Worm (Caenorhabditis elegans): Measurements from ENCODE around the gene Y43F8B.28.

Gene Y43F8B.28

ce11 chrV:19529168-19529567 lies 44.0 kb downstream of the Y43F8B.28 start (continued):
- TF ChIP-seq php-3 (GFP tag; IDR thresholded peaks at IDR 0.05) (peak; percentile 92), nhr-6 (tag; optimal IDR thresholded peaks at IDR 0.05) (peak; percentile 50), dmd-9 (GFP tag; IDR thresholded peaks at IDR 0.05) (no peak), saeg-2 (GFP tag; IDR thresholded peaks at IDR 0.05) (peak; percentile 96), snpc-4 (tag; optimal IDR thresholded peaks at IDR 0.05) (no peak), zfp-2 (tag; optimal IDR thresholded peaks at IDR 0.05) (peak; percentile 20), ZK337.2 (GFP tag; IDR thresholded peaks at IDR 0.05) (no peak), attf-4 (tag; optimal IDR thresholded peaks at IDR 0.05) (no peak), unc-130 (GFP tag; optimal IDR thresholded peaks at IDR 0.05) (no peak), daf-19 (GFP tag; conservative IDR thresholded peaks at IDR 0.05) (peak; percentile 74; the same call in 1 of the 2 replicates), sdz-12 (GFP tag; optimal IDR thresholded peaks at IDR 0.05) (no peak), tra-1 (GFP tag; IDR thresholded peaks at IDR 0.05) (peak; percentile 93), nhr-28 (tag; optimal IDR thresholded peaks at IDR 0.05) (peak; percentile 94), T26A8.4 (GFP tag; IDR thresholded peaks at IDR 0.05) (peak; percentile 83), ztf-7 (tag; optimal IDR thresholded peaks at IDR 0.05) (peak; percentile 54), lsy-2 (tag; optimal IDR thresholded peaks at IDR 0.05) (peak; percentile 76 to 90)

DNA sequence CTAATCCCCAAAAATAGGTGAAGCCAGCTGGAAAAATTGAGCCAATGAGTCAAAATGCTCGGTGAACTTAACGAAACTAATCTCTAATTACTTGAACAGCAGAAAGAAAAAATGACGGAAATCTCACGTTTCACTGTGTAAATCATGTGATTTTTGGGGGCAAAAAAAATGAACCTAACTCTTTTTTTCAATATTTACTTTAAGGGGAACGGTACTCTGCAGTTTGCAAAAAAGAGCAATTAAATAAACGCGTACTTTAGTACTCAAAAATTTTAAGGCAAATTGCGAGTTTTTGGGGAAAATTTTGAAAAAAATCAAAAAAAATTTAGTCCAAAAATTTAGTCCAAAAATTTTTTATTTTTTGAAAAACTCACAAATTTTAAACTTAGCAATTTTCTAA lies 45.9 kb downstream of the Y43F8B.28 start:
- TF ChIP-seq ztf-11 (tag; optimal IDR thresholded peaks at IDR 0.05) (no peak), zip-2 (tag; optimal IDR thresholded peaks at IDR 0.05) (no peak), madf-5 (GFP tag; IDR thresholded peaks at IDR 0.05) (no peak), php-3 (GFP tag; IDR thresholded peaks at IDR 0.05) (no peak), hif-1 (tag; optimal IDR thresholded peaks at IDR 0.05) (peak in 1 of 2 experiments; percentile 20)

DNA sequence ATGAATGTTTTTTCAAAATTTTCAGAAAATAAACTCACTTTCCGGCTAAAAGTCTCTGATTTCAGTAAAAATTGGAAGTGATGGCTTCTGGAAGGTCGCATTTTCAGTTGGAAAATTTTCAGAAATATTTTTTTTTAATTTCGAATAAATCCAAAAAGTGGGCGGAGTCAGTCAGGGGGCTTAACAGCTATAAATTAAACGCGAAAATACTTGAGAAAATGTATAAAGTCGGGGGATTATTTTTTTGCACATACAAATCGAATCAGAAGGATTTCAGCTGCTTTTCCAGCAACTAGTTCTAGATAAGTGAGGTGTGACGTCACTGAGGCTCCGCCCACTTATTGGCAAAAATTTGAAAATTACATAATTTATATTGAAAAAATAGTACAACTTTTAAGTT lies 47.9 kb downstream of the Y43F8B.28 start, which contains the start of gene Y43F8B.2:
Gene Y43F8B.2 (minus strand): TSS at position 101 of the 400 bp plus-strand sequence.
- TF ChIP-seq spr-1 (tag; optimal IDR thresholded peaks at IDR 0.05) (no peak), arid-1 (GFP tag; conservative IDR thresholded peaks at IDR 0.05) (no peak), spr-3 (GFP tag; optimal IDR thresholded peaks at IDR 0.05) (no peak), nhr-41 (GFP tag; IDR thresholded peaks at IDR 0.05) (no peak), ceh-82 (tag; optimal IDR thresholded peaks at IDR 0.05) (no peak), daf-8 (GFP tag; IDR thresholded peaks at IDR 0.05) (no peak), mxl-3 (GFP tag; optimal IDR thresholded peaks at IDR 0.05) (no peak), ctbp-1 (GFP tag; IDR thresholded peaks at IDR 0.05) (no peak), attf-4 (tag; optimal IDR thresholded peaks at IDR 0.05) (no peak)

DNA sequence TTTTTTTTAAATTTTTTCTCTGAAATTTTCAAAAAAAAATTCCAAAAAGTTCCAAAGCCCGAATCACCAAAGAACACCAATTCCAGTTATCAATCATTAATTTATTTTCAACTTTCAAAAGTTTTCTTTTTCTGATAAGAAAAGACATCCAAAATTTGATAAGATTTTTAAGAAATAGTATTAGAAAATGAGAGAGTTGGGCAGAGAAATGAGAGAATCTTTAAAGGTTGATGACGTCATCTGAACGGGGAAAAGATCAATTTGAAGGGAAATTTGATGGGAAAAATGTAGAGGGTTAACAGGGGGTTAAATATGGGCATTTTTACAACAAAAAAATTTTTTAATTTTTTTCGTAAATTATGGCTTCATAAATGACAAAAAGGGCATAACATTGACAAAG lies 48.4 kb downstream of the Y43F8B.28 start:
- peak; percentile 59 for TF ChIP-seq nhr-48 (tag; optimal IDR thresholded peaks at IDR 0.05)
- TF ChIP-seq nhr-28 (tag; optimal IDR thresholded peaks at IDR 0.05): peak; percentile 56
- TF ChIP-seq tra-1 (GFP tag; IDR thresholded peaks at IDR 0.05): peak; percentile 82
- TF ChIP-seq unc-62 (GFP tag; optimal IDR thresholded peaks at IDR 0.05 in 1 of 2): peak in 1 of 2 experiments; percentile 21
- no peak for TF ChIP-seq unc-62 (tag; optimal IDR thresholded peaks at IDR 0.05)
- TF ChIP-seq gei-8 (GFP tag; optimal IDR thresholded peaks at IDR 0.05): no peak
- TF ChIP-seq php-3 (GFP tag; IDR thresholded peaks at IDR 0.05): peak; percentile 80
- TF ChIP-seq snpc-4 (tag; optimal IDR thresholded peaks at IDR 0.05): no peak
- no peak for TF ChIP-seq zip-2 (tag; optimal IDR thresholded peaks at IDR 0.05)
- peak; percentile 4 for TF ChIP-seq nhr-77 (tag; optimal IDR thresholded peaks at IDR 0.05)
- TF ChIP-seq Y75B8A.6 (GFP tag; IDR thresholded peaks at IDR 0.05): no peak
- TF ChIP-seq dmd-6 (GFP tag; IDR thresholded peaks at IDR 0.05): peak; percentile 88
- no peak for TF ChIP-seq nhr-10 (tag; optimal IDR thresholded peaks at IDR 0.05)
- no peak for TF ChIP-seq ctbp-1 (GFP tag; IDR thresholded peaks at IDR 0.05)
- TF ChIP-seq nhr-111 (GFP tag; optimal IDR thresholded peaks at IDR 0.05): no peak
- TF ChIP-seq lin-1 (GFP tag; IDR thresholded peaks at IDR 0.05): 0 out of 2 replicates have a peak, but pooled peaks have one; percentile 41
- no peak for TF ChIP-seq nhr-41 (GFP tag; IDR thresholded peaks at IDR 0.05)
- peak; percentile 75 for TF ChIP-seq hlh-11 (tag; optimal IDR thresholded peaks at IDR 0.05)
- peak; percentile 12 for TF ChIP-seq pqm-1 (tag; optimal IDR thresholded peaks at IDR 0.05)
- peak in 1 of 2 experiments; percentile 7 for TF ChIP-seq lsy-2 (tag; optimal IDR thresholded peaks at IDR 0.05)
- TF ChIP-seq daf-16 (GFP tag; optimal IDR thresholded peaks at IDR 0.05): no peak
- peak; percentile 62 for TF ChIP-seq daf-16 (tag; optimal IDR thresholded peaks at IDR 0.05)
- peak; percentile 5 for TF ChIP-seq hlh-30 (tag; optimal IDR thresholded peaks at IDR 0.05; ENCODE audit: insufficient read depth)
- no peak for TF ChIP-seq unc-39 (tag; optimal IDR thresholded peaks at IDR 0.05)
- no peak for TF ChIP-seq nhr-237 (tag; optimal IDR thresholded peaks at IDR 0.05)
- TF ChIP-seq snpc-1.2 (GFP tag; IDR thresholded peaks at IDR 0.05): no peak
- peak; percentile 37 for TF ChIP-seq nhr-102 (tag; optimal IDR thresholded peaks at IDR 0.05)
- no peak for TF ChIP-seq saeg-2 (GFP tag; IDR thresholded peaks at IDR 0.05)

Data from whole organism, L4 larva.